Fruit fly (Drosophila melanogaster): Measurements from ENCODE around the gene shep.
A peak's percentile ranks its signal among the peaks of the same experiment; 100 is the strongest.

The shep gene

dm6 chr3L:5186807-5187571 is 90.8 kb downstream of the shep start (continued):
- peak; percentile 10 for TF ChIP-seq Sry-β (GFP tag; optimal IDR thresholded peaks at IDR 0.05)
- no peak for TF ChIP-seq Bgb (GFP tag; IDR thresholded peaks at IDR 0.05; ENCODE audit: partially characterized antibody)
- peak; percentile 77 for TF ChIP-seq CG7372 (GFP tag; IDR thresholded peaks at IDR 0.05)
- TF ChIP-seq Side (GFP tag; optimal IDR thresholded peaks at IDR 0.05) = peak; percentile 90
- peak; percentile 87 for TF ChIP-seq pnt (GFP tag; optimal IDR thresholded peaks at IDR 0.05)
- peak; percentile 75 for TF ChIP-seq CG17568 (GFP tag; optimal IDR thresholded peaks at IDR 0.05)
- TF ChIP-seq CG3065 (GFP tag; optimal IDR thresholded peaks at IDR 0.05) = peak; percentile 79
- TF ChIP-seq Fer3 (tag; optimal IDR thresholded peaks at IDR 0.05) = peak; percentile 79
- TF ChIP-seq CG12104 (GFP tag; optimal IDR thresholded peaks at IDR 0.05) = peak; percentile 45
- TF ChIP-seq lbe (GFP tag; optimal IDR thresholded peaks at IDR 0.05) = peak; percentile 57
- peak; percentile 82 for TF ChIP-seq CG6854 (GFP tag; optimal IDR thresholded peaks at IDR 0.05)
- peak; percentile 61 for TF ChIP-seq D19B (GFP tag; optimal IDR thresholded peaks at IDR 0.05)
- TF ChIP-seq fru (optimal IDR thresholded peaks at IDR 0.05) = no peak
- peak; percentile 72 for TF ChIP-seq Hand (GFP tag; optimal IDR thresholded peaks at IDR 0.05)
- peak; percentile 86 for TF ChIP-seq CG30431 (GFP tag; optimal IDR thresholded peaks at IDR 0.05)
- TF ChIP-seq CG12744 (GFP tag; optimal IDR thresholded peaks at IDR 0.05) = peak; percentile 66
- peak; percentile 64 for TF ChIP-seq gro (GFP tag; optimal IDR thresholded peaks at IDR 0.05)
- TF ChIP-seq ro (GFP tag; IDR thresholded peaks at IDR 0.05) = peak; percentile 61; the same call in 1 of the 2 replicates
- peak; percentile 86 for TF ChIP-seq CG2202 (tag; optimal IDR thresholded peaks at IDR 0.05)
- TF ChIP-seq fu2 (GFP tag; optimal IDR thresholded peaks at IDR 0.05) = peak; percentile 67
- peak; percentile 88 for TF ChIP-seq CG5245 (GFP tag; optimal IDR thresholded peaks at IDR 0.05)
- peak; percentile 11; the same call in 1 of the 3 replicates for TF ChIP-seq C15 (GFP tag; IDR thresholded peaks at IDR 0.05)
- peak; percentile 86 for TF ChIP-seq CG30403 (GFP tag; optimal IDR thresholded peaks at IDR 0.05)
- no peak for TF ChIP-seq zf30C (GFP tag; optimal IDR thresholded peaks at IDR 0.05)
- peak; percentile 86 for TF ChIP-seq Gug (GFP tag; IDR thresholded peaks at IDR 0.05)
- peak; percentile 93 for TF ChIP-seq PHDP (tag; optimal IDR thresholded peaks at IDR 0.05)
- peak; percentile 91 for TF ChIP-seq zen (tag; optimal IDR thresholded peaks at IDR 0.05)
- peak; percentile 54; the same call in 1 of the 2 replicates for TF ChIP-seq CG9215 (GFP tag; IDR thresholded peaks at IDR 0.05)
- TF ChIP-seq CG13775 (GFP tag; optimal IDR thresholded peaks at IDR 0.05) = peak; percentile 79
- peak; percentile 87 for TF ChIP-seq crc (GFP tag; optimal IDR thresholded peaks at IDR 0.05)
- peak; percentile 82 for TF ChIP-seq Mes4 (GFP tag; optimal IDR thresholded peaks at IDR 0.05)
- peak; percentile 85 for TF ChIP-seq Blimp-1 (GFP tag; optimal IDR thresholded peaks at IDR 0.05)
- peak in 1 of 2 experiments; percentile 81 for TF ChIP-seq Eip74EF (GFP tag; optimal IDR thresholded peaks at IDR 0.05)
- TF ChIP-seq az2 (GFP tag; optimal IDR thresholded peaks at IDR 0.05) = peak; percentile 88
- TF ChIP-seq dysf (GFP tag; IDR thresholded peaks at IDR 0.05) = peak; percentile 92
- no peak for TF ChIP-seq Dp (GFP tag; optimal IDR thresholded peaks at IDR 0.05)
- TF ChIP-seq chif (GFP tag; optimal IDR thresholded peaks at IDR 0.05) = peak; percentile 86 to 88
- TF ChIP-seq CG11723 (GFP tag; optimal IDR thresholded peaks at IDR 0.05) = peak; percentile 69
- TF ChIP-seq CG9797 (GFP tag; optimal IDR thresholded peaks at IDR 0.05) = peak; percentile 45
- TF ChIP-seq tx (GFP tag; optimal IDR thresholded peaks at IDR 0.05) = peak; percentile 77
- TF ChIP-seq Atf-2 (GFP tag; optimal IDR thresholded peaks at IDR 0.05) = peak; percentile 85
- TF ChIP-seq ATbp (GFP tag; optimal IDR thresholded peaks at IDR 0.05) = peak; percentile 90
- peak; percentile 61 for TF ChIP-seq CTCF (GFP tag; optimal IDR thresholded peaks at IDR 0.05)
- peak; percentile 82 for TF ChIP-seq CG9609 (GFP tag; optimal IDR thresholded peaks at IDR 0.05)
- TF ChIP-seq ase (GFP tag; IDR thresholded peaks at IDR 0.05) = peak; percentile 83
- TF ChIP-seq CG32772 (GFP tag; IDR thresholded peaks at IDR 0.05) = peak; percentile 88
- TF ChIP-seq CG7786 (GFP tag; optimal IDR thresholded peaks at IDR 0.05) = peak; percentile 90
- peak; percentile 86 for TF ChIP-seq CG1529 (GFP tag; optimal IDR thresholded peaks at IDR 0.05)
- TF ChIP-seq crp (GFP tag; optimal IDR thresholded peaks at IDR 0.05) = peak in 1 of 2 experiments; percentile 46
- no peak for TF ChIP-seq CG8478 (optimal IDR thresholded peaks at IDR 0.05)

All from whole organism, embryonic.